Fruit fly (Drosophila melanogaster): ENCODE data around the gene Tdh.

The Tdh gene

dm6 chr3L:20444815-20445519 lies 21.8 kb upstream of the Tdh start:
- no peak for TF ChIP-seq insv (optimal IDR thresholded peaks at IDR 0.05)
- TF ChIP-seq ttk (optimal IDR thresholded peaks at IDR 0.05), result no peak
- no peak for TF ChIP-seq Myc (optimal IDR thresholded peaks at IDR 0.05)
- no peak for TF ChIP-seq h (optimal IDR thresholded peaks at IDR 0.05)
- no peak for TF ChIP-seq psq (optimal IDR thresholded peaks at IDR 0.05)
- no peak for TF ChIP-seq Sin3A (optimal IDR thresholded peaks at IDR 0.05)

DNA sequence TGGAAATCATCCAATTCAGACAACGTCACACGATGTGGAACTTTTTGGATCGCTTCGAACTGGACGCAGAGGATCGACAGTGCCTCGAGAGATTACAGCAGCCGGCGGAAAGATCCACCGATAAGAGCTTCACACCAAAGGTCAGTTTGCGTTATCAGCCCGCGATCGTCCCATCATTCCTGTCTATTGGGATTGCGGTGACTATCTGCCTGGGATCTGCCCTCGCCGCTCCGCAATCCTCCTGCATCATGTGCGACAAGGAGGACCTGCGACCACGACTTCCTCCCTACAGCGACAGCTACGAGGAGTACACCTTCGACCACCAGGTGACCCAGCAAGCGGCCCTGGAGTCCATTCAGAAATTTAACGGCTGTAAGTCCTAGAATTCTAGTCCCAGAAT lies 20.7 kb upstream of the Tdh start:
- TF ChIP-seq psq (optimal IDR thresholded peaks at IDR 0.05) (no peak), h (optimal IDR thresholded peaks at IDR 0.05) (no peak), insv (optimal IDR thresholded peaks at IDR 0.05) (no peak), Sin3A (optimal IDR thresholded peaks at IDR 0.05) (no peak), Myc (optimal IDR thresholded peaks at IDR 0.05) (no peak), ttk (optimal IDR thresholded peaks at IDR 0.05) (no peak)

- TF ChIP-seq Myc (optimal IDR thresholded peaks at IDR 0.05) (no peak), h (optimal IDR thresholded peaks at IDR 0.05) (no peak), psq (optimal IDR thresholded peaks at IDR 0.05) (no peak), insv (optimal IDR thresholded peaks at IDR 0.05) (no peak), ttk (optimal IDR thresholded peaks at IDR 0.05) (no peak)
Observed at dm6 chr3L:20447337-20447736, 19.4 kb upstream of the Tdh start.

DNA sequence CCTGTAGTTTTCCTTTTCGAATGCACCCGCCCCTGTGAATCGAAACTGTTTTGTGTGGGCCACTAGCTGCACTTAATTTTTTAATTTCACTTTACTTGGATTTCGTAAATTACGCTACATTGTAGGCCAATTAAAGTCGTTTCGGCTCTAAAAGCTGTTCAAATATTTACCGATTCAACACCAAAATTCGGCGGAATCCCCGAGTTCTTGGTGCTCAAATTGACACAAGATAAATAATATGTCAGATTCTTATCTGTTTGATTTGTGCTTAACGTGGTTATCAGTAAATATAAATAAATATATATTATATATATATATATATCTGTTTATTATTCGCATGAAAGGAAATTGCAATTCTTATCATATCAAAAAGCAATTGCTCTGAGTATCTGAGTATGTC lies 18.8 kb upstream of the Tdh start:
- TF ChIP-seq ttk (optimal IDR thresholded peaks at IDR 0.05), result no peak
- TF ChIP-seq insv (optimal IDR thresholded peaks at IDR 0.05), result no peak
- TF ChIP-seq Sin3A (optimal IDR thresholded peaks at IDR 0.05), result no peak
- TF ChIP-seq psq (optimal IDR thresholded peaks at IDR 0.05), result no peak
- no peak for TF ChIP-seq Myc (optimal IDR thresholded peaks at IDR 0.05)
- TF ChIP-seq h (optimal IDR thresholded peaks at IDR 0.05), result no peak

DNA sequence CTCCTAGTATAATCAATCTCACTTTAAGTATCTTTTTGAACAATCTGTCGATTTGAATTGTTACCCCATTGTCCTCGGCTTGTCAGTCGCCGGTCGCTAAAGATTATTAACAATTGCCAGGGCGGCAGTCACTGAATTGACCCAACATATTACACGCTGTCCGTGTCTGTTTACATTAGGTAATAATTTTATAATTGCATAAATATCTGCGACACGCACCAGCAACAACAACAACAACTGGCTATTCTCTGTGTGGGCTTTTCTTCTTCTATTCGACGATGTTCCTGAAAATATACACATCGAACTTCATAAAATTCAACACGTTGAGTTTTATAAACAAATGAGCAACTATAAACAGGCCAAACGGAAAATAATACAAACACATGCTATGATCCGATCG lies 18.0 kb upstream of the Tdh start:
- TF ChIP-seq psq (optimal IDR thresholded peaks at IDR 0.05) (no peak), h (optimal IDR thresholded peaks at IDR 0.05) (no peak), ttk (optimal IDR thresholded peaks at IDR 0.05) (no peak), Myc (optimal IDR thresholded peaks at IDR 0.05) (no peak), insv (optimal IDR thresholded peaks at IDR 0.05) (no peak), Sin3A (optimal IDR thresholded peaks at IDR 0.05) (no peak)

dm6 chr3L:20452813-20453682 lies 13.7 kb upstream of the Tdh start, which contains the start of gene CG5199:
CG5199 (minus strand) TSS chr3L:20452864.
- TF ChIP-seq Sin3A (optimal IDR thresholded peaks at IDR 0.05) (no peak), insv (optimal IDR thresholded peaks at IDR 0.05) (no peak), Myc (optimal IDR thresholded peaks at IDR 0.05) (no peak), psq (optimal IDR thresholded peaks at IDR 0.05) (no peak), h (optimal IDR thresholded peaks at IDR 0.05) (no peak), ttk (optimal IDR thresholded peaks at IDR 0.05) (no peak)

DNA sequence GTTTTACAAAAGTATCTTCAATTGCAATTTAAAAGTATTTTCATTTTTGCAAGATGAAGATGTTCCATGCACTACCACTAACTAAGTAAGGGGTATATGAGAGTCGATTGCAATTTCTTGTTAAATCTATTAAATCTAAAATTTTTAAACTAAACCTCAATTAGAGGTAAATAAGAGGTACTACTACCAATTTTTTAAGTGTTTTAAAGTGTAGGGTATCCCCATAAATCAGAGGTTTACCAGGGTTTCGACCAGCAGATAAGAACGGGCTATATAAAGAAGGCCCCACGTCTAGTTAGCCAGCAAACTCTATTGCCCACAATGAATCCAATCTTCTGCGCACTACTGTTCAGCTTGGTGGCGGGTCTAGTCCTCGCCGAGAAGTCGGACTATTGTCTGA lies 6.4 kb upstream of the Tdh start, which contains the start of gene mag:
mag (plus strand) TSS at position 301 of the 400 bp plus-strand sequence.
- TF ChIP-seq h (optimal IDR thresholded peaks at IDR 0.05) (no peak), insv (optimal IDR thresholded peaks at IDR 0.05) (no peak), psq (optimal IDR thresholded peaks at IDR 0.05) (no peak), ttk (optimal IDR thresholded peaks at IDR 0.05) (no peak), Myc (optimal IDR thresholded peaks at IDR 0.05) (no peak), Sin3A (optimal IDR thresholded peaks at IDR 0.05) (no peak)

dm6 chr3L:20462391-20462790 lies 4.4 kb upstream of the Tdh start:
- no peak for TF ChIP-seq psq (optimal IDR thresholded peaks at IDR 0.05)
- no peak for TF ChIP-seq insv (optimal IDR thresholded peaks at IDR 0.05)
- no peak for TF ChIP-seq Sin3A (optimal IDR thresholded peaks at IDR 0.05)

- TF ChIP-seq Sin3A (optimal IDR thresholded peaks at IDR 0.05), result no peak
- TF ChIP-seq psq (optimal IDR thresholded peaks at IDR 0.05), result no peak
- TF ChIP-seq insv (optimal IDR thresholded peaks at IDR 0.05), result no peak
- TF ChIP-seq h (optimal IDR thresholded peaks at IDR 0.05), result no peak
- TF ChIP-seq Myc (optimal IDR thresholded peaks at IDR 0.05), result no peak
- TF ChIP-seq ttk (optimal IDR thresholded peaks at IDR 0.05), result no peak
Observed at dm6 chr3L:20464677-20465076, 2.1 kb upstream of the Tdh start, which contains the start of gene atk. atk (minus strand) TSS chr3L:20464862.

dm6 chr3L:20465941-20466340 lies 803 bp upstream of the Tdh start, which contains the start of gene CG42764:
CG42764 (minus strand) TSS chr3L:20466041.
- no peak for TF ChIP-seq Sin3A (optimal IDR thresholded peaks at IDR 0.05)
- TF ChIP-seq h (optimal IDR thresholded peaks at IDR 0.05), result no peak
- TF ChIP-seq ttk (optimal IDR thresholded peaks at IDR 0.05), result no peak
- no peak for TF ChIP-seq insv (optimal IDR thresholded peaks at IDR 0.05)

DNA sequence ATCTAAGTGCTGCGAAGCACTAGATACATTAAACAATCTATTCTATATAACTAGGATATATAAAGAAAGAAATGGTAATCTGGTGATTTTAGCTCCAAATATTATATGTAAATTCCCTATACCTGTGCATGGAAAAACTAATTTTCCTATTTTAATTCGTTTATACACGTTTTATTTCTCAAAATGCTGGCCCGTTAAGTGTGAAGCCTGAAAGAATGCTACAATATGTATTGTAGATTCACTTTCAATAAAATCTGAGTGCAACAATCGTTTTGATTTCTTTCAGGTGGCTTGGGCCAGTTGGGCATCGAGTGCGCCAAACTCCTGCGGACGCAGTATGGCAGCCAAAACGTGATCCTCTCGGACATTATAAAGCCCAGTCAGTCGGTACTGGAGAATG lies 689 bp downstream of the Tdh start:
- TF ChIP-seq insv (optimal IDR thresholded peaks at IDR 0.05) (no peak), Myc (optimal IDR thresholded peaks at IDR 0.05) (no peak), ttk (optimal IDR thresholded peaks at IDR 0.05) (no peak), h (optimal IDR thresholded peaks at IDR 0.05) (no peak), Sin3A (optimal IDR thresholded peaks at IDR 0.05) (no peak), psq (optimal IDR thresholded peaks at IDR 0.05) (no peak)

DNA sequence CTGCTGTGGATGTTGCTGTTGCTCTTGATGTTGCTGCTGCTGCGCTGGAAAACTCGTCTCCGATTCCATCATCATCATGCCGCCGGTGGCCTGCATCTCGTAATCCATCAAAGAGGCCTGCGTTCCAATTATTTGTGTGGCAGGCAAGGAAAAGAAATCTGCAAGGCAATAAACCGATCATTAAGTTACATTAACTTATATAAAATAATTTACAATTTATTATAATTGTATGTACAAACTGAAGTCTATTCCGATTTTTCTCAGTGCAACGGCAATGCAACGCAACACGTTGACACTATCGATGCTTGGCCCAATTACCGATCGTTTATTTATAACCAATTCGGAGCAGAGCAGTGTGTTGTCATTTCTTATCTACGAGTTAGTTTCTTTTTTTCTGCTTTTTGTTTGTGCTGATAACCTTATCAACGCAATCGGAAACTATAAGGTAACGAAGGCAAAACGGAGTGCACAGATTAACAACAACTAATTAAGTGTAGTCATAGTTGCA lies 4.3 kb downstream of the Tdh start:
- TF ChIP-seq Sin3A (optimal IDR thresholded peaks at IDR 0.05) (no peak), psq (optimal IDR thresholded peaks at IDR 0.05) (no peak), ttk (optimal IDR thresholded peaks at IDR 0.05) (no peak), insv (optimal IDR thresholded peaks at IDR 0.05) (no peak), h (optimal IDR thresholded peaks at IDR 0.05) (no peak), Myc (optimal IDR thresholded peaks at IDR 0.05) (no peak)

Data from Kc167 (cell line).